Worm (Caenorhabditis elegans) whole organism, late embryonic: ENCODE data around the gene C27D6.1.

ENCODE experiments used
- ama-1 ChIP-seq: fragments of 150-350 bp; optimal IDR thresholded peaks from 2 replicates; lab custom pipeline; 2014
- ceh-22 ChIP-seq: sonication (generic microtip); optimal IDR thresholded peaks from 2 replicates; lab custom pipeline; 2017; ENCODE audit warnings: missing biosample characterization, missing genetic modification characterization
- ceh-31 ChIP-seq: sonication (generic microtip); optimal IDR thresholded peaks from 2 replicates; lab custom pipeline; 2016; ENCODE audit warnings: missing genetic modification characterization, missing compliant biosample characterization
- ceh-6 ChIP-seq: fragments of 200-800 bp; sonication (Bioruptor generic); optimal IDR thresholded peaks from 2 replicates; lab custom pipeline; 2018; ENCODE audit warnings: mild to moderate bottlenecking, missing genetic modification characterization, missing compliant biosample characterization
- ceh-9 ChIP-seq: sonication (generic microtip); optimal IDR thresholded peaks from 2 replicates; lab custom pipeline; 2016; ENCODE audit warnings: mild to moderate bottlenecking, missing genetic modification characterization, inconsistent platforms, missing compliant biosample characterization
- dmd-4 ChIP-seq: sonication (generic microtip); optimal IDR thresholded peaks from 2 replicates; lab custom pipeline; 2016; ENCODE audit warnings: borderline replicate concordance, missing genetic modification characterization, missing compliant biosample characterization
- fkh-10 ChIP-seq: fragments of 150-350 bp; optimal IDR thresholded peaks from 2 replicates; lab custom pipeline; 2014; ENCODE audit warnings: missing biosample characterization, missing genetic modification reagents, missing genetic modification characterization
- fkh-6 ChIP-seq: sonication (generic microtip); optimal IDR thresholded peaks from 2 replicates; lab custom pipeline; 2016; ENCODE audit warnings: missing genetic modification characterization, missing compliant biosample characterization
- nhr-11 ChIP-seq: fragments of 150-350 bp; optimal IDR thresholded peaks from 2 replicates; lab custom pipeline; 2014; ENCODE audit warnings: missing biosample characterization, missing genetic modification characterization
- pha-2 ChIP-seq: sonication (generic microtip); optimal IDR thresholded peaks from 2 replicates; lab custom pipeline; 2017; ENCODE audit warnings: mild to moderate bottlenecking, missing genetic modification characterization, missing compliant biosample characterization
- tbx-7 ChIP-seq: sonication (generic microtip); optimal IDR thresholded peaks from 2 replicates; lab custom pipeline; 2016; ENCODE audit warnings: missing genotype, missing genetic modification characterization, missing compliant biosample characterization

DNA sequence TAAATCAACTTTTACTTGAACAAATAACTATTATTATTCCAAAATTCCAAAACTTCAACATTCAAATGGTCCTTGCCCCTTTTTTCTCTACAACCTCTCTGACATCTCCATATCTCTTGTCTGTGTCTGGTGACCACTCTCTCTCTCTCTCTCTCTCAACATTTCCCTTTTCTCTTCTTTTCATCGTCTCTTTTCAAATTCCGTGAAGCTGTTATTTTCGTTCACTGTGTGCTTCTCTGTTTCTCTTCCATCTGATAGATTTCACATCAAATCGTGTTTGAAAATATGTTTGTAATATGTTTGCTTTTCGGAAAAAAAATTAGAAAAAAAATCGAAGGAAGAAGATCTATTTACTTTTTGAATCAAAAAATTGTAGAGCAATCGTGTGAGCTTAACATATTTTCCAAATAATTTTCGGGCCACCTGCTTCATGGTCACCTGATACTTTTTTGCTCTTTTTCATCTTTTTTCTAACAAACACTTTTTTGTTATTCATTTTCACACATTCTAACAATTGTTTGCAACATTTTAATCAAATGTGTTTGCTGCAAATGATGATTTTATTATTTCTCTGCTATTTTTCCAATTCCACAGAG, 28.5 kb downstream of the C27D6.1 start:
- TF ChIP-seq fkh-10: no peak
- TF ChIP-seq nhr-11: no peak
- TF ChIP-seq ama-1: no peak
- no peak for TF ChIP-seq ceh-22 (tag; lab: Kevin White, UChicago)
- no peak for TF ChIP-seq pha-2 (tag; lab: Kevin White, UChicago)
- no peak for TF ChIP-seq tbx-7
- no peak for TF ChIP-seq ceh-31 (tag; lab: Kevin White, UChicago)
- no peak for TF ChIP-seq ceh-6
- TF ChIP-seq fkh-6: no peak
- no peak for TF ChIP-seq dmd-4 (tag; lab: Kevin White, UChicago)
- no peak for TF ChIP-seq ceh-9 (tag; lab: Kevin White, UChicago)
